Fruit fly (Drosophila melanogaster): ENCODE measurements around the gene Sol1.

- TF ChIP-seq CTCF (optimal IDR thresholded peaks at IDR 0.05) (no peak), CG8478 (optimal IDR thresholded peaks at IDR 0.05) (no peak)
Measured at dm6 chr3R:12367464-12367863, 18.6 kb upstream of the Sol1 start, which contains the start of gene GstD9.

All from S2 (cell line).